Fruit fly (Drosophila melanogaster): Measurements from ENCODE around the gene CG13698.

- TF ChIP-seq Dll (optimal IDR thresholded peaks at IDR 0.05) (no peak), usp (GFP tag; optimal IDR thresholded peaks at IDR 0.05) (no peak), EcR (GFP tag; optimal IDR thresholded peaks at IDR 0.05) (no peak), CG8478 (optimal IDR thresholded peaks at IDR 0.05) (no peak), pan (optimal IDR thresholded peaks at IDR 0.05) (no peak)
These were observed 12.1 kb downstream of the CG13698 start for dm6 chr3L:18093875-18094274.

All from whole organism.